Worm (Caenorhabditis elegans) whole organism, late embryonic: Measurements from ENCODE around the gene rpap-3.
A peak's percentile ranks its signal among the peaks of the same experiment; 100 is the strongest.

Experiments
- C08G9.2 ChIP-seq: sonication (generic microtip); optimal IDR thresholded peaks from 2 replicates; lab custom pipeline; 2016; ENCODE audit warnings: mild to moderate bottlenecking, missing genetic modification characterization, moderate library complexity, missing compliant biosample characterization
- C38D4.7 ChIP-seq: fragments of 200-800 bp; sonication (Bioruptor generic); optimal IDR thresholded peaks from 2 replicates; lab custom pipeline; 2018; ENCODE audit warnings: mild to moderate bottlenecking, missing genetic modification characterization, moderate library complexity, missing compliant biosample characterization
- K09A11.1 ChIP-seq: sonication (generic microtip); optimal IDR thresholded peaks from 2 replicates; lab custom pipeline; 2017; ENCODE audit warnings: antibody characterized with exemption, mild to moderate bottlenecking, missing genetic modification characterization, missing compliant biosample characterization; ENCODE audit not compliant: insufficient read depth
- ahr-1 ChIP-seq: sonication (generic microtip); optimal IDR thresholded peaks from 2 replicates; lab custom pipeline; 2016; ENCODE audit warnings: missing genetic modification characterization, missing compliant biosample characterization
- ceh-14 ChIP-seq: sonication (generic microtip); optimal IDR thresholded peaks from 2 replicates; lab custom pipeline; 2016; ENCODE audit warnings: missing genotype, missing genetic modification characterization, missing compliant biosample characterization
- ceh-18 ChIP-seq: sonication (generic microtip); optimal IDR thresholded peaks from 2 replicates; lab custom pipeline; 2016; ENCODE audit warnings: missing genetic modification characterization, missing compliant biosample characterization
- ceh-19 ChIP-seq: fragments of 200-800 bp; sonication (Bioruptor generic); optimal IDR thresholded peaks from 2 replicates; lab custom pipeline; 2018; ENCODE audit warnings: mild to moderate bottlenecking, missing genetic modification characterization, missing compliant biosample characterization
- ceh-2 ChIP-seq: sonication (generic microtip); optimal IDR thresholded peaks from 2 replicates; lab custom pipeline; 2016; ENCODE audit warnings: missing genotype, missing genetic modification characterization, missing compliant biosample characterization
- ceh-31 ChIP-seq: sonication (generic microtip); optimal IDR thresholded peaks from 2 replicates; lab custom pipeline; 2016; ENCODE audit warnings: missing genetic modification characterization, missing compliant biosample characterization
- ceh-45 ChIP-seq: fragments of 200-800 bp; sonication (Bioruptor generic); IDR thresholded peaks from 2 replicates; pipeline ENCODE4 v1.3.6; 2022; ENCODE audit warnings: missing genetic modification reagents, missing genetic modification characterization, missing compliant biosample characterization
- ceh-48 ChIP-seq: sonication (generic microtip); optimal IDR thresholded peaks from 2 replicates; lab custom pipeline; 2016; ENCODE audit warnings: missing genetic modification characterization, inconsistent platforms, missing compliant biosample characterization
- ceh-9 ChIP-seq: sonication (generic microtip); optimal IDR thresholded peaks from 2 replicates; lab custom pipeline; 2016; ENCODE audit warnings: mild to moderate bottlenecking, missing genetic modification characterization, inconsistent platforms, missing compliant biosample characterization
- dmd-4 ChIP-seq: sonication (generic microtip); optimal IDR thresholded peaks from 2 replicates; lab custom pipeline; 2016; ENCODE audit warnings: borderline replicate concordance, missing genetic modification characterization, missing compliant biosample characterization
- dve-1 ChIP-seq: sonication (generic microtip); optimal IDR thresholded peaks from 2 replicates; lab custom pipeline; 2017; ENCODE audit warnings: antibody characterized with exemption, mild to moderate bottlenecking, missing genetic modification characterization, missing compliant biosample characterization
- elt-2 ChIP-seq: sonication (generic microtip); optimal IDR thresholded peaks from 2 replicates; lab custom pipeline; 2016; ENCODE audit warnings: missing genetic modification reagents, missing genetic modification characterization, missing compliant biosample characterization
- elt-4 ChIP-seq: sonication (generic microtip); optimal IDR thresholded peaks from 2 replicates; lab custom pipeline; 2016; ENCODE audit warnings: missing genetic modification characterization, missing compliant biosample characterization
- ets-4 ChIP-seq: sonication (generic microtip); optimal IDR thresholded peaks from 2 replicates; lab custom pipeline; 2016; ENCODE audit warnings: missing genetic modification characterization, missing compliant biosample characterization
- gmeb-2 ChIP-seq: sonication (generic microtip); optimal IDR thresholded peaks from 2 replicates; lab custom pipeline; 2016; ENCODE audit warnings: missing genetic modification characterization, inconsistent platforms, missing compliant biosample characterization
- hlh-13 ChIP-seq: fragments of 200-800 bp; sonication (Bioruptor generic); optimal IDR thresholded peaks from 2 replicates; lab custom pipeline; 2018; ENCODE audit warnings: mild to moderate bottlenecking, missing genetic modification characterization, missing compliant biosample characterization
- hlh-15 ChIP-seq: sonication (generic microtip); optimal IDR thresholded peaks from 2 replicates; lab custom pipeline; 2016; ENCODE audit warnings: missing genetic modification characterization, missing compliant biosample characterization
- hlh-30 ChIP-seq: sonication (generic microtip); optimal IDR thresholded peaks from 2 replicates; lab custom pipeline; 2017; ENCODE audit warnings: antibody characterized with exemption, missing genetic modification characterization, missing compliant biosample characterization; ENCODE audit not compliant: insufficient read depth
- hlh-8 ChIP-seq: sonication (generic microtip); optimal IDR thresholded peaks from 2 replicates; lab custom pipeline; 2016; ENCODE audit warnings: missing genotype, missing genetic modification characterization, missing compliant biosample characterization
- lim-6 ChIP-seq: sonication (generic microtip); optimal IDR thresholded peaks from 2 replicates; lab custom pipeline; 2016; ENCODE audit warnings: missing genetic modification characterization, missing compliant biosample characterization
- lin-11 ChIP-seq: fragments of 200-800 bp; sonication (Bioruptor generic); optimal IDR thresholded peaks from 2 replicates; lab custom pipeline; 2018; ENCODE audit warnings: mild to moderate bottlenecking, missing genetic modification characterization, missing compliant biosample characterization
- mec-3 ChIP-seq: sonication (generic microtip); optimal IDR thresholded peaks from 2 replicates; lab custom pipeline; 2016; ENCODE audit warnings: borderline replicate concordance, missing genetic modification characterization, missing compliant biosample characterization
- nfya-1 ChIP-seq: sonication (generic microtip); optimal IDR thresholded peaks from 2 replicates; lab custom pipeline; 2017; ENCODE audit warnings: missing genetic modification characterization, mild to moderate bottlenecking, missing compliant biosample characterization, antibody characterized with exemption, moderate library complexity
- nhr-11 ChIP-seq: fragments of 150-350 bp; optimal IDR thresholded peaks from 2 replicates; lab custom pipeline; 2014; ENCODE audit warnings: missing biosample characterization, missing genetic modification characterization
- nhr-232 ChIP-seq: sonication (generic microtip); optimal IDR thresholded peaks from 2 replicates; lab custom pipeline; 2016; ENCODE audit warnings: missing genetic modification characterization, missing compliant biosample characterization
- pat-9 ChIP-seq: fragments of 200-800 bp; sonication (Bioruptor generic); optimal IDR thresholded peaks from 2 replicates; lab custom pipeline; 2018; ENCODE audit warnings: mild to moderate bottlenecking, missing genetic modification characterization, moderate library complexity, missing compliant biosample characterization
- pax-1 ChIP-seq: fragments of 150-350 bp; optimal IDR thresholded peaks from 2 replicates; lab custom pipeline; 2014; ENCODE audit warnings: missing biosample characterization, missing genetic modification characterization
- pha-4 ChIP-seq: fragments of 150-350 bp; optimal IDR thresholded peaks from 2 replicates; lab custom pipeline; 2018; ENCODE audit warnings: missing biosample characterization, missing genetic modification reagents, missing genetic modification characterization
- pros-1 ChIP-seq: fragments of 150-350 bp; optimal IDR thresholded peaks from 2 replicates; lab custom pipeline; 2014; ENCODE audit warnings: missing biosample characterization, missing genetic modification reagents, missing genetic modification characterization
- sox-2 ChIP-seq: fragments of 200-800 bp; sonication (Bioruptor generic); IDR thresholded peaks from 2 replicates; pipeline ENCODE4 v1.3.6; 2022; ENCODE audit warnings: missing genetic modification reagents, missing genetic modification characterization, missing compliant biosample characterization
- sox-4 ChIP-seq: sonication (generic microtip); optimal IDR thresholded peaks from 2 replicates; lab custom pipeline; 2017; ENCODE audit warnings: mild to moderate bottlenecking, missing genetic modification characterization, inconsistent platforms, missing compliant biosample characterization
- syd-9 ChIP-seq: sonication (generic microtip); optimal IDR thresholded peaks from 2 replicates; lab custom pipeline; 2016; ENCODE audit warnings: mild to moderate bottlenecking, missing genetic modification characterization, moderate library complexity, missing compliant biosample characterization
- tbx-2 ChIP-seq: sonication (generic microtip); optimal IDR thresholded peaks from 2 replicates; lab custom pipeline; 2016; ENCODE audit warnings: missing genetic modification characterization, missing compliant biosample characterization
- tbx-7 ChIP-seq: sonication (generic microtip); optimal IDR thresholded peaks from 2 replicates; lab custom pipeline; 2016; ENCODE audit warnings: missing genotype, missing genetic modification characterization, missing compliant biosample characterization
- unc-3 ChIP-seq, 2 experiments: fragments of 200-800 bp in 1 of 2; sonication (Bioruptor generic) in 1 of 2; sonication (generic microtip) in 1 of 2; conservative IDR thresholded peaks in 1 of 2; optimal IDR thresholded peaks in 1 of 2; 2 replicates each; pipeline versions ENCODE4 v1.3.6 to Lab custom; 2016 to 2022; ENCODE audit warnings: missing compliant biosample characterization in 2 of 2, missing genetic modification characterization in 2 of 2, missing genetic modification reagents in 1 of 2
- unc-42 ChIP-seq: sonication (generic microtip); optimal IDR thresholded peaks from 2 replicates; lab custom pipeline; 2016; ENCODE audit warnings: missing genotype, missing genetic modification characterization, missing compliant biosample characterization
- unc-55 ChIP-seq: sonication (generic microtip); optimal IDR thresholded peaks from 2 replicates; lab custom pipeline; 2017; ENCODE audit warnings: missing biosample characterization, missing genetic modification reagents, missing genetic modification characterization
- unc-86 ChIP-seq: sonication (generic microtip); optimal IDR thresholded peaks from 2 replicates; lab custom pipeline; 2016; ENCODE audit warnings: missing genetic modification characterization, missing compliant biosample characterization
- zip-5 ChIP-seq: sonication (generic microtip); optimal IDR thresholded peaks from 2 replicates; lab custom pipeline; 2016; ENCODE audit warnings: missing genetic modification characterization, missing compliant biosample characterization

rpap-3 gene

DNA sequence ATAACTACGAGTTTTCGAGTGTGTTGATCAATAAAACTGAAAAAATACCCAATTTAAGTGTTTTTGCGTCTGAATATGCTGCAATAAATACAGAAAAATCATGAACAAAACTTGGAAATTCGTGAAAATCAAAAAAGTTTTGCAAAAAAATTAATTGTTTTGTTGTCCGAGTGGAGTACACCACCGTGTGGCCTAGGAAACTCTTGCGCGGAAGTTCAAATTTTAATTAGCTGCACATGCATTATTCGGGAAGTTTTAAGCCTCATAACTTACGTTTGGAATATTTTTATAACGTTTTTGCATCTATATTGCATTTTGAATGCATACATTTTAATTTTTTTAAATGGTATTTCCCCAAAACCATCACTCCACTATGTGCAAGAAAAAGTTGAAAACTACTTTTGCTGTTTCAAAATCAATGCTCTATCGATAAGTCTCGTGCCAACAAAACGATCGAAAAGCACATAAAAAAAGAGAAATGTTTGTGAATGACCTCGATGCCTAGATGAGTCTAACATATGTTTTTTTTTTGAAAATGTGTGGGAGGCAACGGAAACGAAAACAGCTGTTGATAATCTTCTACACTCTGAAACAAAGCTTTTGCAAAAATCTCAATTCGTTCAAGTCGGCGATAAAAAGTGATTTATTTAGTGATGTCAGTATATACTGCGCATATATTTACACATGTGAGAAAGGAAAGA lies 37.8 kb upstream of the rpap-3 start:
- no peak for TF ChIP-seq gmeb-2 (tag; lab: Kevin White, UChicago)
- TF ChIP-seq unc-3 (GFP tag; conservative IDR thresholded peaks at IDR 0.05; lab: Robert Waterston, UW) = no peak
- no peak for TF ChIP-seq unc-3 (tag; optimal IDR thresholded peaks at IDR 0.05; lab: Kevin White, UChicago)
- peak; percentile 46 for TF ChIP-seq zip-5 (tag; lab: Kevin White, UChicago)
- TF ChIP-seq dmd-4 (tag; lab: Kevin White, UChicago) = no peak
- TF ChIP-seq lin-11 (tag; lab: Kevin White, UChicago) = no peak
- TF ChIP-seq pros-1 = no peak
- no peak for TF ChIP-seq syd-9 (tag; lab: Kevin White, UChicago)
- no peak for TF ChIP-seq pat-9
- TF ChIP-seq tbx-7 (tag; lab: Kevin White, UChicago) = peak; percentile 74
- TF ChIP-seq ceh-45 (GFP tag; lab: Robert Waterston, UW) = no peak
- TF ChIP-seq elt-2 (tag; lab: Kevin White, UChicago) = peak; percentile 27
- TF ChIP-seq hlh-15 (tag; lab: Kevin White, UChicago) = no peak
- TF ChIP-seq ceh-18 (tag; lab: Kevin White, UChicago) = peak; percentile 18
- peak; percentile 81 for TF ChIP-seq C08G9.2 (tag; lab: Kevin White, UChicago)
- TF ChIP-seq ceh-48 = no peak
- no peak for TF ChIP-seq mec-3
- peak; percentile 52 for TF ChIP-seq ceh-31 (tag; lab: Kevin White, UChicago)
- no peak for TF ChIP-seq elt-4 (tag; lab: Kevin White, UChicago)
- TF ChIP-seq K09A11.1 = no peak
- TF ChIP-seq hlh-13 (GFP tag; lab: Kevin White, UChicago) = no peak
- TF ChIP-seq lim-6 (tag; lab: Kevin White, UChicago) = no peak
- no peak for TF ChIP-seq C38D4.7 (GFP tag; lab: Kevin White, UChicago)
- peak; percentile 21 for TF ChIP-seq tbx-2 (tag; lab: Kevin White, UChicago)
- TF ChIP-seq ceh-14 (tag; lab: Kevin White, UChicago) = peak; percentile 6
- no peak for TF ChIP-seq ahr-1 (tag; lab: Kevin White, UChicago)
- no peak for TF ChIP-seq nhr-232 (tag; lab: Kevin White, UChicago)
- peak; percentile 58 for TF ChIP-seq ets-4 (tag; lab: Kevin White, UChicago)
- no peak for TF ChIP-seq pha-4 (tag; lab: Kevin White, UChicago)
- no peak for TF ChIP-seq unc-86
- peak; percentile 49 for TF ChIP-seq ceh-2 (tag; lab: Kevin White, UChicago)
- TF ChIP-seq nhr-11 (tag; lab: Kevin White, UChicago) = no peak

ce11 chrIV:7815683-7816183 lies 37.0 kb upstream of the rpap-3 start, which contains the start of gene cdgs-1:
Gene cdgs-1, minus strand, starts transcription at chrIV:7815733.
- peak; percentile 78 for TF ChIP-seq unc-42
- peak; percentile 31 for TF ChIP-seq nfya-1 (tag; lab: Kevin White, UChicago)
- peak; percentile 68 for TF ChIP-seq hlh-30 (tag; lab: Kevin White, UChicago)
- TF ChIP-seq sox-2 (GFP tag; lab: Robert Waterston, UW) = no peak

DNA sequence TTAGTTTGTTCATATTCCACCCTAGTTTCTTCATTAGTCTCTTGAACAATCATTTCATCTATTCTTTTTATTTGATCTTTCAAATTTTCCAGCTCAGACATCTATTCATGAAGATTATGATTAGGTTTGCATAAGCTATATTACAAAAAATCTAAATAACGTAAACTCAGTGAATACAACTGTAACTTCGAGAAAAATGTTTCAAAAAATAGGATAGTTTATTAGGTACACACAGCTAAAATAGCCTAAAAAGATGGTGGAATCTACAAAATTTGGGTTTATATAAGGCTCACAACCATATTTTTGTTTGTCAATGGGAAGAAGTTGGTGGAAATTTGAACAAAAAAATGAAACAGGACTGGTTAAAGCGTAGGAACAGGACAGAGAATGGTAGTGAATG lies 33.9 kb upstream of the rpap-3 start, which contains the start of gene zgpa-1:
zgpa-1 (minus strand) TSS at position 101 of the 400 bp plus-strand sequence.
- no peak for TF ChIP-seq pax-1 (tag; lab: Kevin White, UChicago)
- TF ChIP-seq hlh-30 (tag; lab: Kevin White, UChicago) = no peak
- TF ChIP-seq ceh-19 = no peak
- TF ChIP-seq tbx-7 (tag; lab: Kevin White, UChicago) = no peak
- no peak for TF ChIP-seq C08G9.2 (tag; lab: Kevin White, UChicago)
- TF ChIP-seq dve-1 = no peak
- TF ChIP-seq unc-55 = no peak
- TF ChIP-seq sox-2 (GFP tag; lab: Robert Waterston, UW) = no peak
- TF ChIP-seq pha-4 (tag; lab: Kevin White, UChicago) = no peak
- no peak for TF ChIP-seq ceh-9 (tag; lab: Kevin White, UChicago)
- TF ChIP-seq ceh-2 (tag; lab: Kevin White, UChicago) = no peak
- TF ChIP-seq C38D4.7 (GFP tag; lab: Kevin White, UChicago) = no peak
- no peak for TF ChIP-seq hlh-8 (tag; lab: Kevin White, UChicago)
- TF ChIP-seq sox-4 = no peak
- TF ChIP-seq hlh-15 (tag; lab: Kevin White, UChicago) = no peak
- no peak for TF ChIP-seq nhr-11 (tag; lab: Kevin White, UChicago)
- TF ChIP-seq hlh-13 (GFP tag; lab: Kevin White, UChicago) = no peak
- TF ChIP-seq, all 69 proteins: peak for 0
